Worm (Caenorhabditis elegans): ENCODE results near the gene pfd-1.

pfd-1 gene

ce11 chrIV:11149454-11150163 is at the start of gene pfd-1, which contains the start of gene F01G4.6 (continued):
- TF ChIP-seq T26A8.4 (GFP tag; IDR thresholded peaks at IDR 0.05) (peak; percentile 89), nhr-77 (tag; optimal IDR thresholded peaks at IDR 0.05) (peak; percentile 94), pha-4 (GFP tag; IDR thresholded peaks at IDR 0.05) (peak; percentile 85), pha-4 (tag; optimal IDR thresholded peaks at IDR 0.05) (peak; percentile 74), dve-1 (tag; optimal IDR thresholded peaks at IDR 0.05; ENCODE audit: insufficient read depth) (peak; percentile 99), mxl-3 (GFP tag; optimal IDR thresholded peaks at IDR 0.05) (peak; percentile 48), ZK546.5 (tag; optimal IDR thresholded peaks at IDR 0.05) (peak; percentile 99), mdl-1 (tag; optimal IDR thresholded peaks at IDR 0.05) (peak in 1 of 2 experiments; percentile 60), attf-4 (tag; optimal IDR thresholded peaks at IDR 0.05) (no peak), set-16 (GFP tag; IDR thresholded peaks at IDR 0.05) (peak; percentile 18; the same call in 1 of the 2 replicates), Y75B8A.6 (GFP tag; IDR thresholded peaks at IDR 0.05) (0 out of 2 replicates have a peak, but pooled peaks have one; percentile 47), lin-29 (GFP tag; IDR thresholded peaks at IDR 0.05) (peak; percentile 71; the same call in 1 of the 2 replicates), ctbp-1 (GFP tag; IDR thresholded peaks at IDR 0.05) (peak; percentile 69; the same call in 1 of the 2 replicates), dpl-1 (GFP tag; optimal IDR thresholded peaks at IDR 0.05) (peak; percentile 88), lsy-2 (tag; optimal IDR thresholded peaks at IDR 0.05) (peak; percentile 96 to 99), hif-1 (tag; optimal IDR thresholded peaks at IDR 0.05) (peak; percentile 29 to 89), nhr-11 (tag; optimal IDR thresholded peaks at IDR 0.05) (peak; percentile 92), jun-1 (tag; optimal IDR thresholded peaks at IDR 0.05) (peak; percentile 83), tra-1 (GFP tag; IDR thresholded peaks at IDR 0.05) (0 out of 2 replicates have a peak, but pooled peaks have one; percentile 11), unc-130 (GFP tag; optimal IDR thresholded peaks at IDR 0.05) (peak; percentile 24), zfp-3 (GFP tag; conservative IDR thresholded peaks at IDR 0.05) (peak; percentile 65), lin-13 (GFP tag; optimal IDR thresholded peaks at IDR 0.05) (peak; percentile 85), daf-19 (GFP tag; conservative IDR thresholded peaks at IDR 0.05) (no peak), R02D3.7 (tag; optimal IDR thresholded peaks at IDR 0.05) (no peak), F49E8.2 (tag; optimal IDR thresholded peaks at IDR 0.05; ENCODE audit: borderline replicate concordance) (no peak), nhr-48 (tag; optimal IDR thresholded peaks at IDR 0.05) (peak; percentile 66), daf-12 (tag; optimal IDR thresholded peaks at IDR 0.05) (no peak), lim-7 (GFP tag; IDR thresholded peaks at IDR 0.05) (no peak), hlh-11 (tag; optimal IDR thresholded peaks at IDR 0.05) (peak; percentile 92)

ce11 chrIV:11100271-11100670 is 49.6 kb upstream of the pfd-1 start, which contains the start of gene str-3:
Gene str-3 (minus strand): TSS chrIV:11100371.
- TF ChIP-seq dmd-8 (GFP tag; IDR thresholded peaks at IDR 0.05) (no peak), unc-62 (GFP tag; optimal IDR thresholded peaks at IDR 0.05 in 1 of 2) (peak in 1 of 2 experiments; percentile 33), unc-62 (tag; optimal IDR thresholded peaks at IDR 0.05) (no peak)

- TF ChIP-seq nhr-42 (GFP tag; IDR thresholded peaks at IDR 0.05) (no peak), dmd-8 (GFP tag; IDR thresholded peaks at IDR 0.05) (no peak), tra-1 (GFP tag; IDR thresholded peaks at IDR 0.05) (no peak), zfp-3 (GFP tag; conservative IDR thresholded peaks at IDR 0.05) (no peak), F26F4.8 (GFP tag; conservative IDR thresholded peaks at IDR 0.05) (no peak), Y5F2A.4 (GFP tag; optimal IDR thresholded peaks at IDR 0.05) (no peak), dmd-9 (GFP tag; IDR thresholded peaks at IDR 0.05) (no peak), mdl-1 (tag; optimal IDR thresholded peaks at IDR 0.05) (no peak), F10B5.3 (tag; optimal IDR thresholded peaks at IDR 0.05) (no peak), hmg-1.1 (GFP tag; IDR thresholded peaks at IDR 0.05) (no peak), ama-1 (optimal IDR thresholded peaks at IDR 0.05) (no peak), nhr-76 (tag; optimal IDR thresholded peaks at IDR 0.05) (no peak), aly-2 (tag; optimal IDR thresholded peaks at IDR 0.05) (no peak), F49E8.2 (tag; optimal IDR thresholded peaks at IDR 0.05; ENCODE audit: borderline replicate concordance) (no peak), mxl-2 (GFP tag; conservative IDR thresholded peaks at IDR 0.05) (no peak), nhr-77 (tag; optimal IDR thresholded peaks at IDR 0.05) (no peak), ceh-20 (GFP tag; IDR thresholded peaks at IDR 0.05) (no peak)
Measured at ce11 chrIV:11101383-11101782, 48.5 kb upstream of the pfd-1 start, which contains the start of gene srlf-18. Gene srlf-18 (minus strand): TSS chrIV:11101483.

Measured in whole organism, L4 larva.